Fruit fly (Drosophila melanogaster) whole organism, prepupa: ENCODE measurements around the gene cas.

Source experiments
- Blimp-1 ChIP-seq: fragments of 200-800 bp; sonication (Bioruptor generic); optimal IDR thresholded peaks from 3 replicates; lab custom pipeline; 2017; ENCODE audit warnings: missing biosample characterization, missing genetic modification characterization, mild to moderate bottlenecking, moderate library complexity, missing genetic modification reagents
- CG16779 ChIP-seq: fragments of 200-800 bp; sonication (Bioruptor generic); optimal IDR thresholded peaks from 3 replicates; lab custom pipeline; 2017; ENCODE audit warnings: missing biosample characterization, mild to moderate bottlenecking, missing genetic modification characterization
- CG32006 ChIP-seq: fragments of 200-800 bp; sonication (Bioruptor generic); optimal IDR thresholded peaks from 3 replicates; lab custom pipeline; 2017; ENCODE audit warnings: missing biosample characterization, mild to moderate bottlenecking, missing genetic modification characterization
- Hr39 ChIP-seq: fragments of 200-800 bp; sonication (Bioruptor generic); optimal IDR thresholded peaks from 2 replicates; lab custom pipeline; 2016; ENCODE audit warnings: missing biosample characterization, missing genetic modification characterization
- cyc ChIP-seq: fragments of 200-800 bp; sonication (Bioruptor generic); optimal IDR thresholded peaks from 3 replicates; lab custom pipeline; 2016; ENCODE audit warnings: missing biosample characterization, missing genetic modification characterization
- svp ChIP-seq: fragments of 200-800 bp; sonication (Bioruptor generic); peaks from one replicate; lab custom pipeline; 2016; ENCODE audit warnings: missing biosample characterization, missing genetic modification characterization

- TF ChIP-seq CG32006 (GFP tag; lab: Kevin White, UChicago): no peak
- TF ChIP-seq CG16779 (tag; lab: Kevin White, UChicago): no peak
- TF ChIP-seq svp: no peak
- no peak for TF ChIP-seq Hr39
- TF ChIP-seq Blimp-1: no peak
- no peak for TF ChIP-seq cyc (GFP tag; lab: Kevin White, UChicago)
These were observed 11.6 kb downstream of the cas start for dm6 chr3R:5704982-5705381.
